Fruit fly (Drosophila melanogaster): ENCODE measurements around the gene CG15211.

dm6 chrX:10773562-10773961 is 1.2 kb downstream of the CG15211 start:
- TF ChIP-seq CG8478 (optimal IDR thresholded peaks at IDR 0.05) (no peak), CTCF (optimal IDR thresholded peaks at IDR 0.05) (no peak)

All from S2 (cell line).